Worm (Caenorhabditis elegans): Measurements from ENCODE around the gene T11F9.14.
"Not testable (repeated sequence)": the region's sequence is repeated elsewhere in the genome, so short reads cannot be mapped to it uniquely, and the experiment has no call there.

T11F9.14 gene

DNA sequence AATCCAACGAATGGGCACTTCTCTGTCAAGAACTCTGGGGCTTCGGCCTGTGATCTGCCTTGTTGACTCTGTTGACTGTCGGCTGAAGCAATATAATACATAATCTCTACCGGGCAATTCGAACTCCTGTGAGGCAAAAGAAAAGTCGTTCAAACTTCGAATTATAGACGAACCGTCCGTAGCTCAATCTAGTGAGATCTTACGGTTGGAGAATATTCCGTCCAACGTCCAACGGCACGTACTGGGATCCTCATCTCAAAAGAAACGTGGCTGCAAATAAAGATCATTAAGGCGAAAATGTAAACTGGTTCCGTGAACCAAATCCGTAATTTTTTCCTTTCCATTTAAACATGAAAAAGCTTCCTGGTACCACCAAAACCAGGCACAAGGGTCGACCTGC, at the start of gene T11F9.14:
TSS of gene T11F9.14 (minus strand) at position 101 of the 400 bp plus-strand sequence.
- not testable (repeated sequence) for TF ChIP-seq zip-5, gmeb-2, ceh-48 (tag; optimal IDR thresholded peaks at IDR 0.05)

DNA sequence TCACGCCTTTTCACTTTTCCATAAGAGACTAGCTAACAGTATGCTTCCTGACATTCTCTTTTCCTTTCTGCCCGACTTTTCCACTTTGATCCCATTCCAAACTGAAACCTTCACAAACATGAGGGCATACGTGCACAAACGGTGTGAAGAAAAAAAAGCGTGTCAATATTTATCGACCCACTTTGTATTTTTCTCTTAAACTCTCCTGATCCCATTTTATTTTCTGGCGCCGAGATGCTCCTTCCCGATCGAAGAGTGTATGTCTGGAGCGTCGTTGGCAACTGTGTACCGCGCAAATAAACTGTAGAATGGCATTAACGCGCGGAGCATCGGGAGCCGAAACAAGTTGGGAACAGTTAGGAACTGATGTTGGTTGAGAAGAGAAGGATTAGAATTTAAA, 48.9 kb upstream of the T11F9.14 start:
- TF ChIP-seq ceh-18 (tag; optimal IDR thresholded peaks at IDR 0.05) = peak; percentile 6
- no peak for TF ChIP-seq ref-2 (tag; optimal IDR thresholded peaks at IDR 0.05)

DNA sequence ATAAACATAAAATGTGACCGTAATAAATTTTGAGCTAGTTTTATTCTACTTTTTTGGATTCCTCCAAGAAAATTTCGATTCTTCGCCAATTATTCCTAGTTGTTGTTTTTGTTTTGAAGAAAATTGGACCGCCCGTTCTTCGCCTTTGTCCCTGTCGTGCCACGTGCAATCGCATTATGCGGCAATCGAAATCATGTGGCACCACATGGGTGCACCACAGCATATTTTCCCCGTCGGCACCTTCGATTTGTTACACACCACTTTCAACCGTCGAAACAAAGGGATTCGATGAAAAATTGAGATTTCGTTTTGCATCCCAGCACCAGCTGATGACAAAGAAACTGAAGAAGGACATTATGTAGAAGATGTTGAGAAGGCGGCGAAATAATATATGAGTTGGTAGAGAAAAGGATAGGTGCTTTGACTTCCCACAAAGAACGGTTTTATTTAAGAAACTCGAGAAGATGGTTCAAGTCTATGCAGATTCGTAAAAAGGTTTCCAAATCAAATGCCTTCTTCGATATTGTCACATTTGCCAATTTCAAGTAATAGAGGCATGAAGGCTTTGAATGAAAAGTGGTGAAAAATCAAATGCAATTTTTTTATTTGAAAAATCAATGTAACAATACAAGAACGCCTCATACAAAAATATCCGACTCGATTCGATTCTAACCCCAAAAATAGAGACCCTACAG, 48.1 kb upstream of the T11F9.14 start:
- TF ChIP-seq dve-1 (tag; optimal IDR thresholded peaks at IDR 0.05) (no peak), fax-1 (tag; optimal IDR thresholded peaks at IDR 0.05) (no peak), hlh-8 (tag; optimal IDR thresholded peaks at IDR 0.05) (peak; percentile 71), ref-2 (tag; optimal IDR thresholded peaks at IDR 0.05) (peak; percentile 14), hlh-30 (tag; optimal IDR thresholded peaks at IDR 0.05; ENCODE audit: insufficient read depth) (peak; percentile 63)

DNA sequence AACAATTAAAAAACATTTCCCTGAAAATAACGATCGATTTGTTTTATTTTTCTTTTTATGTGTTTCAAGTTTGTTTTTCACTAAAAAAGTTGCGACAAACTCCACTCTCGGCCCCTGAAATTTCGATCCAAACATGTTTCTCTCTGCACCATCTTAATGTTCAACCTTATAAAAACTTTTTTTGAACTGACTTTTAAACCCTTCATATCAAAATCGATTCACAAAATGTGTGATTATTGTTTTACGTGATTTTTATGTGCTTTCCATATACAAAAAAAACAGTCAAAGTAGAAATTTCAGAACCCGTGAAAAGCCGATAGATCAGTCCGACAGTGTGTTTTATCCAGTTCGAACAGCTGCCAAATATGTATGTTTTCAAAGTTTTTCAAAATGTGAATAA, 46.9 kb upstream of the T11F9.14 start, which contains the start of gene ccch-1:
TSS of gene ccch-1 (plus strand) at position 301 of the 400 bp plus-strand sequence.
- no peak for TF ChIP-seq pag-3 (tag; optimal IDR thresholded peaks at IDR 0.05; ENCODE audit: borderline replicate concordance)
- no peak for TF ChIP-seq lim-6 (tag; optimal IDR thresholded peaks at IDR 0.05)
- TF ChIP-seq ceh-6 (GFP tag; optimal IDR thresholded peaks at IDR 0.05) = no peak
- TF ChIP-seq syd-9 (tag; optimal IDR thresholded peaks at IDR 0.05) = no peak
- TF ChIP-seq ceh-19 (GFP tag; optimal IDR thresholded peaks at IDR 0.05) = no peak
- TF ChIP-seq ets-4 (tag; optimal IDR thresholded peaks at IDR 0.05) = no peak
- TF ChIP-seq nhr-11 (tag; optimal IDR thresholded peaks at IDR 0.05) = no peak
- no peak for TF ChIP-seq unc-86 (tag; optimal IDR thresholded peaks at IDR 0.05)
- no peak for TF ChIP-seq ceh-24 (tag; optimal IDR thresholded peaks at IDR 0.05)
- TF ChIP-seq ceh-2 (tag; optimal IDR thresholded peaks at IDR 0.05) = no peak
- TF ChIP-seq sox-4 (tag; optimal IDR thresholded peaks at IDR 0.05) = no peak

DNA sequence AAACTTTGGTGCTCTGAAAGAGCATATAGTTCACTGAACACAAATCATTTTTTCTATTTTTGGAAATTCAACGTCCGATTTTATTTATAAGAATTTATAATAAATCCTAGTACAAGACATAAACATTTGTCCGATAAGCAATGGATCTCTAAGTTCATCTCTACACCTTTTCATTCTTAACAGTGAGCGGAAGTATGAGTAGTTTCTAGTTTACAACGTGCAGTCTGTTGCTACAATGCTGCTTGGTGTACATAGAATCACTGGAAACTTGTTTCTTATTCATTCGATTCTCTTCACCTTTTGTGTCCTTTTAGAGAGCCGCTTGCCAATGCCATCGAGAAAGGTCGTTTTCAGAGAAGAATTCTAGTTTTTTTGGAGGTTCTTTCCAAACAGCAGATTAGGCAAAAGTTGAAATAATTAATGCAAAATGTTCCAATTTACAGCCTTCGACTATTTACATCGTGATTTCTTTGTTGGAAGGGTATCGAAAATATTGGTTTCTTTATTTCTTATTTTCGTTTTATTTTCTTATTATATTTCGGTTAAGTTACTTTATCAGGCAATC, 46.4 kb upstream of the T11F9.14 start:
- TF ChIP-seq madf-2 (tag; optimal IDR thresholded peaks at IDR 0.05) = no peak
- no peak for TF ChIP-seq ceh-31 (tag; optimal IDR thresholded peaks at IDR 0.05)
- TF ChIP-seq unc-42 (tag; optimal IDR thresholded peaks at IDR 0.05) = no peak
- TF ChIP-seq fkh-10 (GFP tag; optimal IDR thresholded peaks at IDR 0.05) = no peak
- no peak for TF ChIP-seq ets-4 (tag; optimal IDR thresholded peaks at IDR 0.05)
- no peak for TF ChIP-seq zip-5 (tag; optimal IDR thresholded peaks at IDR 0.05)
- TF ChIP-seq odd-2 (tag; optimal IDR thresholded peaks at IDR 0.05) = no peak
- no peak for TF ChIP-seq T23F11.4 (GFP tag; optimal IDR thresholded peaks at IDR 0.05)
- no peak for TF ChIP-seq Y22D7AL.16 (tag; optimal IDR thresholded peaks at IDR 0.05)
- TF ChIP-seq pax-1 (tag; optimal IDR thresholded peaks at IDR 0.05) = no peak

DNA sequence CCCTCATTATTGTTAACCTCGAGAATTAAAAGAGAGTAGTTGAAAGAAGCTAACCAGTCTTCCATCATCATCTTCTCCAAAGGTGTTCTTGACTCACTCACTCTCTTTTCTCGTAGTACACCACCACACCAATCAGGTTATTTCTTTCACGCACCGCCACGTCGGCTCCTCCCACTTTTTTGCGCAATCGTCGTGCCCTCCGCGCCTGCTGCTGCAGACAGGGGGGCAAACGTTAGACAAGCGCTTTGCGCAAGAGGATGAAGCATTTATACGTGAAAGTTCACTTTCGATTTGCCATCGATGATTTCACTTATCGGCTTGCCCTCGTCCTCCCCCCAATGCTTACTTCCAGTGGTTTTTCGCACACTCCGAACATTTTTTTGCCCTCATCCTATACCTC, 44.7 kb upstream of the T11F9.14 start:
- TF ChIP-seq ets-4 (tag; optimal IDR thresholded peaks at IDR 0.05) (no peak), nfya-1 (tag; optimal IDR thresholded peaks at IDR 0.05) (peak; percentile 59)

DNA sequence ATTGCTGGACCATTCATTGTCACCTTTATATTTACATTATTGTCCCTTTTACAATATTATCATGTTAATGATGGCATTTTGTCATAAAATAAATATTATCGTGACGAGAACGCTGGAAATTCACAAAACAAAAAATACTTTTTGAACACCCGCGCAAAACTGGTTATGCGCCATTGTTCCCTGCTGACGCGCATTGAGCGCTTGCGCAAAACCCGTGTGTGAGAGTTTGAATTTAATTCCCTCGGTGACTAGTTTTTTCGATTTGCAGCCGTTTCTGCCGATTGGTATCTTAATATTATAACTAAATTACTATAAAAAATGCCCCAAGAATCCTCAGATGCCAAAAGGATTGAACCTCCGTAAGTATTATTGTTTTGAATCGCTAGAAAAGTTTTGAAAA, 40.8 kb upstream of the T11F9.14 start, which contains the start of gene pafo-1:
TSS of gene pafo-1 (plus strand) at position 256 of the 400 bp plus-strand sequence.
- TF ChIP-seq sox-2 (GFP tag; IDR thresholded peaks at IDR 0.05) (0 out of 2 replicates have a peak, but pooled peaks have one; percentile 33), unc-55 (GFP tag; optimal IDR thresholded peaks at IDR 0.05) (peak; percentile 53), elt-4 (tag; optimal IDR thresholded peaks at IDR 0.05) (no peak), ceh-19 (GFP tag; optimal IDR thresholded peaks at IDR 0.05) (no peak), dmd-4 (tag; optimal IDR thresholded peaks at IDR 0.05; ENCODE audit: borderline replicate concordance) (no peak), K02D7.2 (tag; optimal IDR thresholded peaks at IDR 0.05) (no peak), ceh-14 (tag; optimal IDR thresholded peaks at IDR 0.05) (peak; percentile 36), unc-42 (tag; optimal IDR thresholded peaks at IDR 0.05) (no peak), tbx-2 (tag; optimal IDR thresholded peaks at IDR 0.05) (peak; percentile 57), eyg-1 (tag; optimal IDR thresholded peaks at IDR 0.05) (no peak), ets-4 (tag; optimal IDR thresholded peaks at IDR 0.05) (peak; percentile 9), che-1 (tag; optimal IDR thresholded peaks at IDR 0.05) (peak; percentile 63), hlh-15 (tag; optimal IDR thresholded peaks at IDR 0.05) (no peak), tbx-7 (tag; optimal IDR thresholded peaks at IDR 0.05) (peak; percentile 16), C38D4.7 (GFP tag; optimal IDR thresholded peaks at IDR 0.05) (peak; percentile 30)
